Worm (Caenorhabditis elegans) whole organism, midembryonic: ENCODE data around the gene F42A9.7.

Experiments
- cog-1 ChIP-seq: sonication (generic microtip); optimal IDR thresholded peaks from 2 replicates; lab custom pipeline; 2016; ENCODE audit warnings: missing genetic modification characterization, missing compliant biosample characterization
- flt-1 ChIP-seq: fragments of 200-800 bp; sonication (Bioruptor generic); IDR thresholded peaks from 2 replicates; pipeline ENCODE4 v1.3.6; 2022; ENCODE audit warnings: missing genetic modification characterization, missing compliant biosample characterization
- ref-1 ChIP-seq: fragments of 200-800 bp; sonication (Bioruptor generic); conservative IDR thresholded peaks from 2 replicates; pipeline ENCODE4 v1.3.6; 2022; ENCODE audit warnings: missing genetic modification reagents, missing genetic modification characterization, missing compliant biosample characterization
- tab-1 ChIP-seq: fragments of 200-800 bp; sonication (Bioruptor generic); IDR thresholded peaks from 2 replicates; pipeline ENCODE4 v1.3.6; 2022; ENCODE audit warnings: missing genetic modification characterization, missing compliant biosample characterization
- ztf-23 ChIP-seq: fragments of 200-800 bp; sonication (Bioruptor generic); IDR thresholded peaks from 2 replicates; pipeline ENCODE4 v1.3.6; 2022; ENCODE audit warnings: missing genetic modification reagents, missing genetic modification characterization, missing compliant biosample characterization

DNA sequence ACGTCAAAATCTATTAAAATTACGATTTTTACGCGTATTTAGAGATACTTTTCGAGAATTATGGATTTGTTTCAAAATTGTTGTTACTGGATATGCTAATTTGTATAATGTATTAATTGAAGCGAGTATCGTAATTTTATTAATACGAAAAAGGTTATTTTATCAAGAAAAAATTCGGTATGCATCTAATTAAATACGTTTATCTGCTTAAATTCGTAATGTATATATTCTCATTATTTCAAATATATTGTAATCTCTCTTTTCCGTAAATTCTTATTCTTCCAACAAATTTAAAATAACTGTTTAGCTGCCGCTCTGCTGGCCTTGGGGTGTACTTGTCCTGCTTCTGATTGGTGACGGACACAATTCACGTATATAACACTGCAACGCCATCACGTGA lies 14.1 kb upstream of the F42A9.7 start, which contains the start of gene dgk-4:
- TF ChIP-seq cog-1 (no peak), tab-1 (GFP tag; lab: Robert Waterston, UW) (no peak), ztf-23 (no peak), flt-1 (GFP tag; lab: Robert Waterston, UW) (no peak), ref-1 (GFP tag; lab: Robert Waterston, UW) (no peak)
